Worm (Caenorhabditis elegans) whole organism, early embryonic: ENCODE measurements around the gene R31.2.

ENCODE experiments used
- B0310.2 ChIP-seq: sonication (generic microtip); optimal IDR thresholded peaks from 2 replicates; lab custom pipeline; 2016; ENCODE audit warnings: mild to moderate bottlenecking, missing genetic modification characterization, missing compliant biosample characterization
- F13C5.2 ChIP-seq: sonication (generic microtip); optimal IDR thresholded peaks from 2 replicates; lab custom pipeline; 2017; ENCODE audit warnings: mild to moderate bottlenecking, missing genetic modification characterization, inconsistent platforms, missing compliant biosample characterization
- aly-1 ChIP-seq: sonication (generic microtip); optimal IDR thresholded peaks from 2 replicates; lab custom pipeline; 2016; ENCODE audit warnings: missing genetic modification characterization, missing compliant biosample characterization
- ama-1 ChIP-seq: fragments of 150-350 bp; optimal IDR thresholded peaks from 2 replicates; lab custom pipeline; 2014
- ceh-13 ChIP-seq: fragments of 200-800 bp; sonication (Bioruptor generic); optimal IDR thresholded peaks from 2 replicates; lab custom pipeline; 2018; ENCODE audit warnings: mild to moderate bottlenecking, missing genetic modification characterization, missing compliant biosample characterization
- ceh-36 ChIP-seq: sonication (generic microtip); optimal IDR thresholded peaks from 2 replicates; lab custom pipeline; 2016; ENCODE audit warnings: missing genetic modification characterization, inconsistent platforms, missing compliant biosample characterization
- ets-7 ChIP-seq: sonication (generic microtip); optimal IDR thresholded peaks from 2 replicates; lab custom pipeline; 2016; ENCODE audit warnings: missing genotype, missing genetic modification characterization, missing compliant biosample characterization
- flt-1 ChIP-seq: fragments of 200-800 bp; sonication (Bioruptor generic); IDR thresholded peaks from 2 replicates; pipeline ENCODE4 v1.3.6; 2022; ENCODE audit warnings: missing genetic modification characterization, missing compliant biosample characterization
- hmbx-1 ChIP-seq: sonication (generic microtip); optimal IDR thresholded peaks from 2 replicates; lab custom pipeline; 2016; ENCODE audit warnings: mild to moderate bottlenecking, missing genetic modification characterization, missing compliant biosample characterization
- hmg-4 ChIP-seq: fragments of 200-800 bp; sonication (Bioruptor generic); optimal IDR thresholded peaks from 2 replicates; lab custom pipeline; 2018; ENCODE audit warnings: mild to moderate bottlenecking, missing genetic modification characterization, missing compliant biosample characterization
- hnd-1 ChIP-seq: sonication (generic microtip); optimal IDR thresholded peaks from 2 replicates; lab custom pipeline; 2016; ENCODE audit warnings: missing genetic modification characterization, missing compliant biosample characterization
- pes-1 ChIP-seq: fragments of 200-800 bp; sonication (Bioruptor generic); IDR thresholded peaks from 2 replicates; pipeline ENCODE4 v1.3.6; 2022; ENCODE audit warnings: missing genetic modification reagents, missing genetic modification characterization, missing compliant biosample characterization
- scrt-1 ChIP-seq: fragments of 200-800 bp; sonication (Bioruptor generic); IDR thresholded peaks from 2 replicates; pipeline ENCODE4 v1.3.6; 2022; ENCODE audit warnings: missing genetic modification characterization, missing compliant biosample characterization
- sea-1 ChIP-seq: fragments of 200-800 bp; sonication (Bioruptor generic); conservative IDR thresholded peaks from 2 replicates; pipeline ENCODE4 v1.3.6; 2022; ENCODE audit warnings: missing genetic modification characterization, missing compliant biosample characterization
- tbx-11 ChIP-seq: fragments of 200-800 bp; sonication (Bioruptor generic); IDR thresholded peaks from 2 replicates; pipeline ENCODE4 v1.3.6; 2022; ENCODE audit warnings: missing genetic modification characterization, missing compliant biosample characterization
- tbx-37 ChIP-seq: fragments of 200-800 bp; sonication (Bioruptor generic); conservative IDR thresholded peaks from 2 replicates; pipeline ENCODE4 v1.3.6; 2022; ENCODE audit warnings: missing genetic modification reagents, missing genetic modification characterization, missing compliant biosample characterization
- tra-4 ChIP-seq: sonication (generic microtip); optimal IDR thresholded peaks from 2 replicates; lab custom pipeline; 2017; ENCODE audit warnings: missing genetic modification characterization, missing compliant biosample characterization

Gene R31.2

DNA sequence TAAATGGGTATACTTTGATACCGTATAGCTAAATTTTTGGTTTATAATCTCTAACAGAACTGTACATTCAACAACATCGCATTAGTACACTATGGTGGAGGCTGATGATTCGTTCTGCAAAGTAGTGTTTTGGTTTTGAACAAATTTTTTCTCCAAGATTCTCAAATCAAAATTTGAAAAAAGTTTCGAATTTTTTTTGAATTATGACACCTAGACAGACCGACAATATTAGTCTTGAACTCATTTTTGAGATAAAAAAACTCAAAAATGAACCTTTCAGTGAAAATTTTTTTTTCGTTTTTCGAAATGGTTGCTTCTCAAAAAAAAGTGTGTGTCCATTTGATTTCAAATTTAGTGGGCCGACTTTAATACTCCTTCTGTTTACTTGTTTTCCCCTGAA, 28.1 kb downstream of the R31.2 start:
- TF ChIP-seq tbx-11 (GFP tag; lab: Robert Waterston, UW) = no peak
- TF ChIP-seq B0310.2 (tag; lab: Kevin White, UChicago) = no peak
- no peak for TF ChIP-seq hmg-4 (GFP tag; lab: Kevin White, UChicago)
- TF ChIP-seq sea-1 (GFP tag; lab: Robert Waterston, UW) = no peak
- no peak for TF ChIP-seq tbx-37 (GFP tag; lab: Robert Waterston, UW)
- TF ChIP-seq ceh-13 (GFP tag; lab: Kevin White, UChicago) = no peak
- no peak for TF ChIP-seq ama-1 (lab: Kevin White, UChicago)
- no peak for TF ChIP-seq ceh-36
- no peak for TF ChIP-seq tra-4 (tag; lab: Kevin White, UChicago)
- no peak for TF ChIP-seq hnd-1 (tag; lab: Kevin White, UChicago)

DNA sequence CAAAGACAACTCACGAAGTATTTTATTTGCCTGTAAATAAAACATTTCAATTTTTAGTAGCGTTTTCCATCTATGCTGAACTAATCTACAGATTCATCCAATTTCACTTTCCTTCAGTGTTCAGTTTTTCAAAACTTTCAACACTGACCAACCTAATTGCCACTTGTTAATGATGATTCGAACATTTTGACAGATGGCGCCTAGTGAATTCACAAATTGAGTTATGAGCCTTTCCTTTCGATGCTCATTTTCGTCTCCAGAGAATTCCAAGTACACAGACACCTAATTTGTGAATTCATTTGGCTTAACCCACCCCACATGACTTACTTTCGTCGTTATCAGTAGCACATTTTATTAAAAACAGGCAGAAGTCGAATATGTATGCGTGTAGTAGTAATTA, 29.4 kb downstream of the R31.2 start:
- TF ChIP-seq tra-4 (tag; lab: Kevin White, UChicago) (no peak), ceh-13 (GFP tag; lab: Kevin White, UChicago) (no peak), hnd-1 (tag; lab: Kevin White, UChicago) (no peak)

DNA sequence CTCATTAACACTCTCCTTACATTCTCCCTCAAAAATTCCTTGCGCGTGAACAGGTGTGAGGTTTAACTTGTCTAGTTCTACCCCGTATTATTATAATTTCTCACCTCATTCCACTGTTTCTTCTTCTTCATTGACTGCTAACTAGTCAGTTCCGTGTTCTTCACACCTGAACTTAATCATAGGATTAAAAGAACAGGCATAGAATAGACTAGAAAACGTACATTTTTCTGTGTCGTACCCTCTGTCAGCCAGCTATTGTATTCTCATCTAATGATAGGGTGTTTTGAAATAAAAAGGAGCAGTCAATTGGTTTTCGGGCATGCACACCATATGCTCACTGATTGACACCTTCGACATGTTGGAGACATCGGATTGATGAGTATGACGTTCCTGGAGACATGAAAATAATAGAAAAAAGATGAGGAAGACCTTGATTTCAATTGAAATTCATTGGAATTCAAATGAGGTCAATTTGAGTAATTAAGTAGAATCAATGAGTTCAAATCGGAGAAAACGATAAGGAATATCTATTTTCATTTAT, 30.1 kb downstream of the R31.2 start:
- TF ChIP-seq flt-1 (GFP tag; lab: Robert Waterston, UW) = no peak
- no peak for TF ChIP-seq tbx-37 (GFP tag; lab: Robert Waterston, UW)
- TF ChIP-seq tbx-11 (GFP tag; lab: Robert Waterston, UW) = no peak
- TF ChIP-seq ceh-13 (GFP tag; lab: Kevin White, UChicago) = no peak
- no peak for TF ChIP-seq pes-1 (GFP tag; lab: Robert Waterston, UW)
- no peak for TF ChIP-seq ets-7 (tag; lab: Kevin White, UChicago)
- no peak for TF ChIP-seq ceh-36
- TF ChIP-seq F13C5.2 (tag; lab: Kevin White, UChicago) = no peak
- TF ChIP-seq ama-1 (lab: Kevin White, UChicago) = no peak
- TF ChIP-seq hmg-4 (GFP tag; lab: Kevin White, UChicago) = no peak
- no peak for TF ChIP-seq sea-1 (GFP tag; lab: Robert Waterston, UW)
- TF ChIP-seq aly-1 (tag; lab: Kevin White, UChicago) = no peak
- TF ChIP-seq tra-4 (tag; lab: Kevin White, UChicago) = no peak
- no peak for TF ChIP-seq hmbx-1 (tag; lab: Kevin White, UChicago)
- no peak for TF ChIP-seq B0310.2 (tag; lab: Kevin White, UChicago)
- no peak for TF ChIP-seq hnd-1 (tag; lab: Kevin White, UChicago)
- TF ChIP-seq scrt-1 (GFP tag; lab: Robert Waterston, UW) = no peak

DNA sequence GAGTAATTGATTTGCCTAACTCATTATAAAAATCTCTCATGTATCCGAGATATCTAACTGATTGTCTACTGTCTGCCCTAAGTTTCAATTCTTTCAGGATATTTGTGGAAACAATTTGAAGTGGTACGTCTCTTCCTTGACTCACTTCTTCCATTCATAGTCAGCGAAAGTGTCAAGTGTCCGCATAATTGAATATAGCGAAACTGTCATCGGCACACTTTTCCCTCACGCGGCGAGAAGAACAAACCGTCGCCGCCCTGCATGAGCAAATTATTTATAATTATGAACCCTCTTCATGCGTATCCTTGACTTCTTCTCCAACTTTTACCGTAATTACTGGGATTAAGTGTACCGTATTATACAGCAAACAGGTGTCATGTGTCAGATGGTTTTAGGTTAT, 31.2 kb downstream of the R31.2 start:
- no peak for TF ChIP-seq F13C5.2 (tag; lab: Kevin White, UChicago)
- no peak for TF ChIP-seq B0310.2 (tag; lab: Kevin White, UChicago)
- TF ChIP-seq ets-7 (tag; lab: Kevin White, UChicago) = no peak
- TF ChIP-seq aly-1 (tag; lab: Kevin White, UChicago) = no peak
- no peak for TF ChIP-seq sea-1 (GFP tag; lab: Robert Waterston, UW)
- TF ChIP-seq hmbx-1 (tag; lab: Kevin White, UChicago) = no peak
- TF ChIP-seq hmg-4 (GFP tag; lab: Kevin White, UChicago) = no peak
- no peak for TF ChIP-seq pes-1 (GFP tag; lab: Robert Waterston, UW)
- no peak for TF ChIP-seq ceh-36
- no peak for TF ChIP-seq ceh-13 (GFP tag; lab: Kevin White, UChicago)

DNA sequence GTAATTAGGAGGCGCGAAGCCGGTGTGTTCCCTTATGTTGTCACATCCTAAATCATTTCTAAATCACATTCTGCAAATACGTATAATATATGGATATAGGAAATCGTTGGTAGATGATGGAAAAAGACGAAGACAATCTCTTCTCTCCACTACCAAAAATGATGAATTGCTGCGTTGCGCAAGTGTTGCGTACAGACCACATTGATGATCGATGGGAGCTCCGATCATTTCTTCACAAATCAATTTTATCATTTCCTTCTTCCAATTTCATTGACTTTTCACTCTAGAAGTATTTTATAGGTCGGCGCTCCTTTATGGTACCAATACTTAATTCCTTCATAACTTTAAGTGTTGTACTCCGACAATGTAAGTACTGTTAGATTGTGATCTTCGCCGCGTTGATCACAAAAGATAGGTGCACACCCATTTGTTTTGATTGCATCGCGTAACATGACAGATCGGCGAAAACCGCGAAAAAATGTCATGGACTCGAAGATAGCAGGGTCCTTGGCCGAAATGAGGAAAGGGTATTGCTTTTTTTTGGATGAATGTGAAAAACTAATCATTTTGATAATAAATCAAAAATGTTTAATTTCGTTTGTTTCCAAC, 32.2 kb downstream of the R31.2 start:
- TF ChIP-seq tbx-37 (GFP tag; lab: Robert Waterston, UW) (no peak), ama-1 (lab: Kevin White, UChicago) (no peak), ceh-36 (no peak), hmg-4 (GFP tag; lab: Kevin White, UChicago) (no peak), ets-7 (tag; lab: Kevin White, UChicago) (no peak), tbx-11 (GFP tag; lab: Robert Waterston, UW) (no peak), ceh-13 (GFP tag; lab: Kevin White, UChicago) (no peak), hmbx-1 (tag; lab: Kevin White, UChicago) (no peak), F13C5.2 (tag; lab: Kevin White, UChicago) (no peak), flt-1 (GFP tag; lab: Robert Waterston, UW) (no peak), tra-4 (tag; lab: Kevin White, UChicago) (no peak), pes-1 (GFP tag; lab: Robert Waterston, UW) (no peak), scrt-1 (GFP tag; lab: Robert Waterston, UW) (no peak), aly-1 (tag; lab: Kevin White, UChicago) (no peak), sea-1 (GFP tag; lab: Robert Waterston, UW) (no peak), hnd-1 (tag; lab: Kevin White, UChicago) (no peak)

DNA sequence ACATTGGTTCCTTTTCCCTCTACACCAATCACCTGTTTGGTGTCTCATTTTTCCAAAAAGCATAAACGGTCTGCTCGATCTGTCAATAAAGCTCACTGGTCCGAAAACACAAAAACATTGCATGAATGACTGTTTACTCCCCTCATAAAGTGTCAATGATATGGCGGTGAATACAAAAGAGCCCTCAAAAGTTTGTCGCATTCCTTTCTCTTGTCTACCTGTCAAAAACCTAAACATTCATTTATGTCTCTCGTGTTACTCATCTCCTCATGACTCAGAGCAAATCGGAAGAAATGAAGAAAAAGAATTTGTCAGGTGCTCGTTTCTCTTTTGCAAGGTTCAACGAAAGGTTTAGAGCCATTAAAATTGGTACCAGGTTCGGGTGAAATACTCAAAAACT, 33.9 kb downstream of the R31.2 start:
- TF ChIP-seq hmg-4 (GFP tag; lab: Kevin White, UChicago) = no peak
- no peak for TF ChIP-seq aly-1 (tag; lab: Kevin White, UChicago)
- TF ChIP-seq hnd-1 (tag; lab: Kevin White, UChicago) = no peak
- TF ChIP-seq scrt-1 (GFP tag; lab: Robert Waterston, UW) = no peak
- TF ChIP-seq flt-1 (GFP tag; lab: Robert Waterston, UW) = no peak
- no peak for TF ChIP-seq B0310.2 (tag; lab: Kevin White, UChicago)
- TF ChIP-seq sea-1 (GFP tag; lab: Robert Waterston, UW) = no peak
- TF ChIP-seq tbx-37 (GFP tag; lab: Robert Waterston, UW) = no peak
- TF ChIP-seq ets-7 (tag; lab: Kevin White, UChicago) = no peak
- TF ChIP-seq tbx-11 (GFP tag; lab: Robert Waterston, UW) = no peak
- no peak for TF ChIP-seq F13C5.2 (tag; lab: Kevin White, UChicago)
- TF ChIP-seq ama-1 (lab: Kevin White, UChicago) = no peak
- TF ChIP-seq hmbx-1 (tag; lab: Kevin White, UChicago) = no peak
- TF ChIP-seq tra-4 (tag; lab: Kevin White, UChicago) = no peak
- no peak for TF ChIP-seq ceh-13 (GFP tag; lab: Kevin White, UChicago)
- no peak for TF ChIP-seq pes-1 (GFP tag; lab: Robert Waterston, UW)
